Worm (Caenorhabditis elegans): ENCODE measurements around the gene pir-1.

pir-1 gene

ce11 chrII:9210076-9210475, 33.0 kb downstream of the pir-1 start, which contains the start of gene ZK1067.4:
TSS of gene ZK1067.4 (plus strand) at chrII:9210376.
- TF ChIP-seq nhr-2 (tag; optimal IDR thresholded peaks at IDR 0.05), result no peak
- no peak for TF ChIP-seq ceh-39 (tag; optimal IDR thresholded peaks at IDR 0.05)
- TF ChIP-seq tbx-8 (GFP tag; optimal IDR thresholded peaks at IDR 0.05), result no peak
- no peak for TF ChIP-seq zip-8 (tag; optimal IDR thresholded peaks at IDR 0.05)
- no peak for TF ChIP-seq sem-2 (GFP tag; optimal IDR thresholded peaks at IDR 0.05)
- no peak for TF ChIP-seq M03D4.4 (tag; optimal IDR thresholded peaks at IDR 0.05)
- no peak for TF ChIP-seq unc-120 (tag; optimal IDR thresholded peaks at IDR 0.05; ENCODE audit: poor library complexity, severe bottlenecking)
- TF ChIP-seq mep-1 (tag; optimal IDR thresholded peaks at IDR 0.05), result no peak
- TF ChIP-seq sptf-1 (tag; optimal IDR thresholded peaks at IDR 0.05), result no peak
- no peak for TF ChIP-seq blmp-1 (tag; optimal IDR thresholded peaks at IDR 0.05)
- TF ChIP-seq lin-13 (tag; optimal IDR thresholded peaks at IDR 0.05), result no peak
- no peak for TF ChIP-seq elt-1 (tag; optimal IDR thresholded peaks at IDR 0.05; ENCODE audit: borderline replicate concordance, insufficient read depth)
- no peak for TF ChIP-seq nhr-237 (tag; optimal IDR thresholded peaks at IDR 0.05)
- TF ChIP-seq pha-4 (tag; optimal IDR thresholded peaks at IDR 0.05), result no peak
- TF ChIP-seq hlh-1 (tag; optimal IDR thresholded peaks at IDR 0.05), result no peak
- no peak for TF ChIP-seq lsy-2 (tag; optimal IDR thresholded peaks at IDR 0.05)
- TF ChIP-seq mab-5 (tag; optimal IDR thresholded peaks at IDR 0.05), result no peak
- no peak for TF ChIP-seq flh-1 (GFP tag; optimal IDR thresholded peaks at IDR 0.05)
- no peak for TF ChIP-seq mls-2 (tag; optimal IDR thresholded peaks at IDR 0.05)
- TF ChIP-seq ztf-11 (tag; optimal IDR thresholded peaks at IDR 0.05), result no peak

- TF ChIP-seq drap-1 (GFP tag; optimal IDR thresholded peaks at IDR 0.05), result no peak
- TF ChIP-seq elt-1 (tag; optimal IDR thresholded peaks at IDR 0.05; ENCODE audit: borderline replicate concordance, insufficient read depth), result no peak
- TF ChIP-seq lin-13 (tag; optimal IDR thresholded peaks at IDR 0.05), result no peak
- TF ChIP-seq nhr-12 (tag; optimal IDR thresholded peaks at IDR 0.05), result no peak
- no peak for TF ChIP-seq ces-1 (GFP tag; optimal IDR thresholded peaks at IDR 0.05)
- TF ChIP-seq pha-4 (tag; optimal IDR thresholded peaks at IDR 0.05), result no peak
- TF ChIP-seq lsy-2 (tag; optimal IDR thresholded peaks at IDR 0.05), result no peak
- no peak for TF ChIP-seq elt-3 (tag; optimal IDR thresholded peaks at IDR 0.05)
Measured at ce11 chrII:9211684-9212083, 34.6 kb downstream of the pir-1 start.

- no peak for TF ChIP-seq elt-1 (tag; optimal IDR thresholded peaks at IDR 0.05; ENCODE audit: borderline replicate concordance, insufficient read depth)
- TF ChIP-seq lin-13 (tag; optimal IDR thresholded peaks at IDR 0.05), result no peak
- no peak for TF ChIP-seq ham-2 (GFP tag; optimal IDR thresholded peaks at IDR 0.05)
- TF ChIP-seq pha-4 (tag; optimal IDR thresholded peaks at IDR 0.05), result no peak
- no peak for TF ChIP-seq ztf-11 (tag; optimal IDR thresholded peaks at IDR 0.05)
- TF ChIP-seq nhr-76 (tag; optimal IDR thresholded peaks at IDR 0.05), result no peak
- no peak for TF ChIP-seq elt-3 (tag; optimal IDR thresholded peaks at IDR 0.05)
- TF ChIP-seq mls-2 (tag; optimal IDR thresholded peaks at IDR 0.05), result no peak
- no peak for TF ChIP-seq nhr-2 (tag; optimal IDR thresholded peaks at IDR 0.05)
- no peak for TF ChIP-seq lsy-2 (tag; optimal IDR thresholded peaks at IDR 0.05)
- no peak for TF ChIP-seq cnd-1 (tag; optimal IDR thresholded peaks at IDR 0.05)
- TF ChIP-seq zip-8 (tag; optimal IDR thresholded peaks at IDR 0.05), result no peak
- no peak for TF ChIP-seq ceh-83 (GFP tag; optimal IDR thresholded peaks at IDR 0.05)
- no peak for TF ChIP-seq bed-3 (GFP tag; optimal IDR thresholded peaks at IDR 0.05)
- TF ChIP-seq mab-5 (tag; optimal IDR thresholded peaks at IDR 0.05), result no peak
Measured at ce11 chrII:9213055-9213708, 36.1 kb downstream of the pir-1 start, which contains the start of gene znfx-1. TSS of gene znfx-1 (plus strand) at chrII:9213658.

ce11 chrII:9222969-9223368, 45.9 kb downstream of the pir-1 start, which contains the start of gene ZK1067.3:
TSS of gene ZK1067.3 (plus strand) at chrII:9223269.
- TF ChIP-seq nhr-2 (tag; optimal IDR thresholded peaks at IDR 0.05), result no peak
- no peak for TF ChIP-seq nhr-28 (tag; optimal IDR thresholded peaks at IDR 0.05)
- TF ChIP-seq lsy-2 (tag; optimal IDR thresholded peaks at IDR 0.05), result no peak
- no peak for TF ChIP-seq nhr-76 (tag; optimal IDR thresholded peaks at IDR 0.05)
- TF ChIP-seq nhr-12 (tag; optimal IDR thresholded peaks at IDR 0.05), result no peak
- no peak for TF ChIP-seq blmp-1 (tag; optimal IDR thresholded peaks at IDR 0.05)
- no peak for TF ChIP-seq unc-62 (GFP tag; optimal IDR thresholded peaks at IDR 0.05)
- no peak for TF ChIP-seq mls-2 (tag; optimal IDR thresholded peaks at IDR 0.05)
- TF ChIP-seq elt-1 (tag; optimal IDR thresholded peaks at IDR 0.05; ENCODE audit: borderline replicate concordance, insufficient read depth), result no peak
- TF ChIP-seq mab-5 (tag; optimal IDR thresholded peaks at IDR 0.05), result no peak
- TF ChIP-seq sem-2 (GFP tag; optimal IDR thresholded peaks at IDR 0.05), result no peak
- TF ChIP-seq unc-120 (tag; optimal IDR thresholded peaks at IDR 0.05; ENCODE audit: poor library complexity, severe bottlenecking), result no peak
- TF ChIP-seq pha-4 (tag; optimal IDR thresholded peaks at IDR 0.05), result no peak
- TF ChIP-seq hlh-1 (tag; optimal IDR thresholded peaks at IDR 0.05), result no peak
- no peak for TF ChIP-seq elt-3 (tag; optimal IDR thresholded peaks at IDR 0.05)
- no peak for TF ChIP-seq ceh-39 (tag; optimal IDR thresholded peaks at IDR 0.05)
- TF ChIP-seq ceh-83 (GFP tag; optimal IDR thresholded peaks at IDR 0.05), result no peak
- TF ChIP-seq sptf-1 (tag; optimal IDR thresholded peaks at IDR 0.05), result no peak
- no peak for TF ChIP-seq lin-32 (GFP tag; optimal IDR thresholded peaks at IDR 0.05)

Data from whole organism, mixed stage, embryonic.